Worm (Caenorhabditis elegans) whole organism, L4 larva: Measurements from ENCODE around the gene col-102.

ENCODE experiments used
- F10B5.3 ChIP-seq: sonication (generic microtip); optimal IDR thresholded peaks from 2 replicates; lab custom pipeline; 2016; ENCODE audit warnings: mild to moderate bottlenecking, missing genetic modification characterization, missing compliant biosample characterization
- ctbp-1 ChIP-seq: fragments of 200-800 bp; sonication (Bioruptor generic); IDR thresholded peaks from 2 replicates; pipeline ENCODE4 v1.3.6; 2022; ENCODE audit warnings: missing genetic modification reagents, missing genetic modification characterization, missing compliant biosample characterization
- daf-16 ChIP-seq, 3 experiments: sonication (generic microtip); optimal IDR thresholded peaks; 2 replicates each; lab custom pipeline; 2016 to 2017; ENCODE audit warnings: missing genetic modification characterization in 3 of 3, missing genetic modification reagents in 3 of 3, mild to moderate bottlenecking in 2 of 3, missing compliant biosample characterization in 2 of 3, missing biosample characterization in 1 of 3, moderate library complexity in 1 of 3
- dmd-6 ChIP-seq: fragments of 200-800 bp; sonication (Bioruptor generic); IDR thresholded peaks from 2 replicates; pipeline ENCODE4 v1.3.6; 2022; ENCODE audit warnings: missing genetic modification reagents, missing genetic modification characterization, missing compliant biosample characterization
- dpl-1 ChIP-seq: fragments of 150-350 bp; optimal IDR thresholded peaks from 2 replicates; lab custom pipeline; 2014; ENCODE audit warnings: missing biosample characterization, missing genetic modification reagents, missing genetic modification characterization
- jun-1 ChIP-seq: fragments of 150-350 bp; optimal IDR thresholded peaks from 2 replicates; lab custom pipeline; 2014; ENCODE audit warnings: missing biosample characterization, missing genetic modification reagents, missing genetic modification characterization
- lin-39 ChIP-seq: fragments of 150-350 bp; optimal IDR thresholded peaks from 2 replicates; lab custom pipeline; 2014; ENCODE audit warnings: missing biosample characterization, missing genetic modification reagents, missing genetic modification characterization
- lir-3 ChIP-seq: sonication (generic microtip); optimal IDR thresholded peaks from 2 replicates; lab custom pipeline; 2016; ENCODE audit warnings: mild to moderate bottlenecking, missing genetic modification characterization, missing compliant biosample characterization
- lsy-2 ChIP-seq, 2 experiments: fragments of 150-350 bp in 1 of 2; sonication (generic microtip) in 1 of 2; optimal IDR thresholded peaks; 2 replicates each; lab custom pipeline; 2014 to 2017; ENCODE audit warnings: missing biosample characterization in 2 of 2, missing genetic modification characterization in 2 of 2
- mdl-1 ChIP-seq, 2 experiments: fragments of 150-350 bp in 1 of 2; sonication (generic microtip) in 1 of 2; optimal IDR thresholded peaks; 2 replicates each; lab custom pipeline; 2014 to 2017; ENCODE audit warnings: missing biosample characterization in 2 of 2, missing genetic modification characterization in 2 of 2
- nhr-28 ChIP-seq: fragments of 150-350 bp; optimal IDR thresholded peaks from 2 replicates; lab custom pipeline; 2014; ENCODE audit warnings: missing biosample characterization, missing genetic modification characterization
- rbr-2 ChIP-seq: sonication (generic microtip); optimal IDR thresholded peaks from 2 replicates; lab custom pipeline; 2016; ENCODE audit warnings: missing genotype, missing genetic modification characterization, missing compliant biosample characterization
- spr-1 ChIP-seq: sonication (generic microtip); optimal IDR thresholded peaks from 2 replicates; lab custom pipeline; 2016; ENCODE audit warnings: mild to moderate bottlenecking, missing genetic modification characterization, missing compliant biosample characterization
- unc-62 ChIP-seq, 3 experiments: fragments of 150-350 bp in 1 of 3; sonication (generic microtip); optimal IDR thresholded peaks in 2 of 3; peaks in 1 of 3; 1 replicate in 1 of 3; 2 replicates in 2 of 3; lab custom pipeline; 2014 to 2017; ENCODE audit warnings: missing biosample characterization in 3 of 3, missing genetic modification characterization in 3 of 3, missing genetic modification reagents in 3 of 3, missing genotype in 1 of 3

DNA sequence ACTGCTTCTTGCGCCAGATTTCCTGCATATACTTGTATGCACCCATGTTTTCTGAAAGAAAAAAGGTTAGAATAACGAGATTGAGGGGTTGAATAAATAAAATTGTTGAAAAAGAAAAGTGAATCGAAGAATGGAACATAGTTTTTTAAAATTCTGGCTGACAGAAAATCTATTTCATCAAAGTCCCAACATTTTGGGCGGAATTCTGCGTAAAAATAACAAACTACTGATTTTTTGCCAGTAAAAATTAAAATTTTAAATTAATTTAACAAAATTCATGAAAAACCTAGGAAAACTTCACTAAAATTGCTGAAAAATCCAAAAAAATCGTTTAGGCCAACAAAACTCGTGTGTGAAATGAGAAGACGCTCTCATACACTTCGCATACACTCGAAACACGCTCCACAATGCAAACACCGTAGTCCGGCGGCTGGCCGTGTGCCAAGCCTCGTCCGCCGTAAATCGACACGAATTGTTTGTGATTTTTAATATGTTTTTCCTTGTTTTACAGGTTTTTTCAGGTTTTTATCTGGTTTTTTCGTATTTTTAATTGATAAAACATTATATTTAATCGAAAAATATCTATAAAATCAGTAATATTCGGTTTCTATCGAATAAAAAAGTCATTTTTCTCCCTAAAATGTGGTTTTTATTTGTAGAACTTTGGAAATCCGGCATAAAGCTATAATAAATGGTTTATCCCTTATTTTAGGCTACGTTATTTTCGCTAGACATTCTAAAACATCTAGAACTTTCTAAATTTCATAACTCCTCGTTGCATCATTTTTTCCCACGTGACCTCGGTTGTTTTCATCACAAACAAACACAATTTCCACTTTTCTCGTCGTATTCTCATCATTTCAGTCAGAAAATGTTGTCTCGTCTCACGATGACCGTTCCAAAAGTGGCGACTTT, 50.5 kb downstream of the col-102 start, which contains the start of the genes rpl-15 and K11H12.8:
- peak; percentile 89 for TF ChIP-seq lin-39 (tag; lab: Kevin White, UChicago)
- TF ChIP-seq dpl-1 = peak; percentile 98
- peak; percentile 54 to 100 for TF ChIP-seq unc-62 (GFP tag; optimal IDR thresholded peaks at IDR 0.05 in 1 of 2; lab: Kevin White, UChicago)
- TF ChIP-seq unc-62 (tag; optimal IDR thresholded peaks at IDR 0.05; lab: Kevin White, UChicago) = peak; percentile 39
- peak; percentile 99 for TF ChIP-seq nhr-28
- peak; percentile 99 for TF ChIP-seq ctbp-1
- TF ChIP-seq F10B5.3 (tag; lab: Kevin White, UChicago) = peak; percentile 94
- peak; percentile 86 to 99 for TF ChIP-seq mdl-1 (tag; optimal IDR thresholded peaks at IDR 0.05; lab: Kevin White, UChicago)
- TF ChIP-seq lsy-2 (tag; optimal IDR thresholded peaks at IDR 0.05; lab: Kevin White, UChicago) = peak; percentile 100
- TF ChIP-seq dmd-6 = peak; percentile 100
- peak; percentile 98 for TF ChIP-seq spr-1 (tag; lab: Kevin White, UChicago)
- peak; percentile 97 to 98 for TF ChIP-seq daf-16 (GFP tag; optimal IDR thresholded peaks at IDR 0.05; lab: Kevin White, UChicago)
- peak; percentile 93 for TF ChIP-seq daf-16 (tag; optimal IDR thresholded peaks at IDR 0.05; lab: Kevin White, UChicago)
- peak; percentile 97 for TF ChIP-seq jun-1 (tag; lab: Kevin White, UChicago)
- TF ChIP-seq lir-3 (tag; lab: Kevin White, UChicago) = peak; percentile 84
- TF ChIP-seq rbr-2 (tag; lab: Kevin White, UChicago) = peak; percentile 100
